Worm (Caenorhabditis elegans) whole organism, young adult: Measurements from ENCODE around the gene cyp-31A2.

Source experiments
- C17E4.6 ChIP-seq: fragments of 200-800 bp; sonication (Bioruptor generic); IDR thresholded peaks from 2 replicates; pipeline ENCODE4 v1.3.6; 2022; ENCODE audit warnings: missing genetic modification reagents, missing genetic modification characterization, missing compliant biosample characterization
- D2030.7 ChIP-seq: fragments of 200-800 bp; sonication (Bioruptor generic); IDR thresholded peaks from 2 replicates; pipeline ENCODE4 v1.3.6; 2022; ENCODE audit warnings: missing genetic modification reagents, missing genetic modification characterization, missing compliant biosample characterization
- F39B2.1 ChIP-seq: fragments of 200-800 bp; sonication (Bioruptor generic); IDR thresholded peaks from 2 replicates; pipeline ENCODE4 v1.3.6; 2022; ENCODE audit warnings: missing genetic modification reagents, missing genetic modification characterization, missing compliant biosample characterization
- F49E8.2 ChIP-seq: sonication (generic microtip); optimal IDR thresholded peaks from 3 replicates; lab custom pipeline; 2017; ENCODE audit warnings: missing genetic modification characterization, mild to moderate bottlenecking, missing compliant biosample characterization, antibody characterized with exemption, moderate library complexity; ENCODE audit not compliant: insufficient read depth
- Y53F4B.3 ChIP-seq: fragments of 200-800 bp; sonication (Bioruptor generic); IDR thresholded peaks from 2 replicates; pipeline ENCODE4 v1.3.6; 2022; ENCODE audit warnings: missing genetic modification reagents, missing genetic modification characterization, missing compliant biosample characterization
- Y53G8AR.9 ChIP-seq: fragments of 200-800 bp; sonication (Bioruptor generic); conservative IDR thresholded peaks from 2 replicates; pipeline ENCODE4 v1.3.6; 2022; ENCODE audit warnings: missing genetic modification reagents, missing genetic modification characterization, missing compliant biosample characterization
- Y67H2A.10 ChIP-seq: fragments of 200-800 bp; sonication (Bioruptor generic); conservative IDR thresholded peaks from 2 replicates; pipeline ENCODE4 v1.3.6; 2022; ENCODE audit warnings: missing genetic modification reagents, missing genetic modification characterization, missing compliant biosample characterization
- Y79H2A.3 ChIP-seq: fragments of 200-800 bp; sonication (Bioruptor generic); conservative IDR thresholded peaks from 2 replicates; pipeline ENCODE4 v1.3.6; 2022; ENCODE audit warnings: missing genetic modification reagents, missing genetic modification characterization, missing compliant biosample characterization
- Y95B8A.8 ChIP-seq: fragments of 200-800 bp; sonication (Bioruptor generic); IDR thresholded peaks from 2 replicates; pipeline ENCODE4 v1.3.6; 2022; ENCODE audit warnings: missing genetic modification reagents, missing genetic modification characterization, missing compliant biosample characterization
- ZK185.1 ChIP-seq: sonication (generic microtip); optimal IDR thresholded peaks from 2 replicates; lab custom pipeline; 2016; ENCODE audit warnings: mild to moderate bottlenecking, missing genetic modification characterization, missing compliant biosample characterization; ENCODE audit not compliant: poor library complexity, severe bottlenecking
- aptf-3 ChIP-seq: fragments of 200-800 bp; sonication (Bioruptor generic); IDR thresholded peaks from 2 replicates; pipeline ENCODE4 v1.3.6; 2022; ENCODE audit warnings: missing genetic modification characterization, missing compliant biosample characterization
- attf-3 ChIP-seq: fragments of 200-800 bp; sonication (Bioruptor generic); conservative IDR thresholded peaks from 2 replicates; pipeline ENCODE4 v1.3.6; 2022; ENCODE audit warnings: missing genetic modification reagents, missing genetic modification characterization, missing compliant biosample characterization
- attf-6 ChIP-seq: fragments of 200-800 bp; sonication (Bioruptor generic); IDR thresholded peaks from 2 replicates; pipeline ENCODE4 v1.3.6; 2022; ENCODE audit warnings: missing genetic modification reagents, missing genetic modification characterization, missing compliant biosample characterization
- cebp-1 ChIP-seq, 2 experiments: fragments of 200-800 bp in 1 of 2; sonication (Bioruptor generic) in 1 of 2; sonication (generic microtip) in 1 of 2; IDR thresholded peaks in 1 of 2; optimal IDR thresholded peaks in 1 of 2; 2 replicates each; pipeline versions ENCODE4 v1.3.6 to Lab custom; 2017 to 2022; ENCODE audit warnings: missing compliant biosample characterization in 2 of 2, missing genetic modification characterization in 2 of 2, mild to moderate bottlenecking in 1 of 2, missing genetic modification reagents in 1 of 2, moderate library complexity in 1 of 2
- cebp-2 ChIP-seq: fragments of 200-800 bp; sonication (Bioruptor generic); IDR thresholded peaks from 2 replicates; pipeline ENCODE4 v1.3.6; 2022; ENCODE audit warnings: missing genetic modification characterization, missing compliant biosample characterization
- ceh-91 ChIP-seq: fragments of 200-800 bp; sonication (Bioruptor generic); IDR thresholded peaks from 2 replicates; pipeline ENCODE4 v1.3.6; 2022; ENCODE audit warnings: missing genetic modification reagents, missing genetic modification characterization, missing compliant biosample characterization
- dox-1 ChIP-seq: fragments of 200-800 bp; sonication (Bioruptor generic); IDR thresholded peaks from 2 replicates; pipeline ENCODE4 v1.3.6; 2022; ENCODE audit warnings: missing genetic modification reagents, missing genetic modification characterization, missing compliant biosample characterization
- dpff-1 ChIP-seq: sonication (generic microtip); optimal IDR thresholded peaks from 2 replicates; lab custom pipeline; 2017; ENCODE audit warnings: mild to moderate bottlenecking, missing genetic modification characterization, missing compliant biosample characterization
- egl-44 ChIP-seq: fragments of 200-800 bp; sonication (Bioruptor generic); IDR thresholded peaks from 2 replicates; pipeline ENCODE4 v1.3.6; 2022; ENCODE audit warnings: missing genetic modification reagents, missing genetic modification characterization, missing compliant biosample characterization
- ekl-4 ChIP-seq: fragments of 200-800 bp; sonication (Bioruptor generic); IDR thresholded peaks from 2 replicates; pipeline ENCODE4 v1.3.6; 2022; ENCODE audit warnings: missing genetic modification reagents, missing genetic modification characterization, missing compliant biosample characterization
- gei-17 ChIP-seq: fragments of 200-800 bp; sonication (Bioruptor generic); optimal IDR thresholded peaks from 2 replicates; lab custom pipeline; 2018; ENCODE audit warnings: mild to moderate bottlenecking, missing genetic modification characterization, missing compliant biosample characterization
- him-1 ChIP-seq: sonication (generic microtip); optimal IDR thresholded peaks from 2 replicates; lab custom pipeline; 2016; ENCODE audit warnings: missing genotype, missing genetic modification reagents, missing genetic modification characterization, missing compliant biosample characterization
- hmg-1.2 ChIP-seq: fragments of 200-800 bp; sonication (Bioruptor generic); IDR thresholded peaks from 2 replicates; pipeline ENCODE4 v1.3.6; 2022; ENCODE audit warnings: missing genetic modification reagents, missing genetic modification characterization, missing compliant biosample characterization
- hrde-1 ChIP-seq: sonication (generic microtip); optimal IDR thresholded peaks from 2 replicates; lab custom pipeline; 2016; ENCODE audit warnings: missing genetic modification characterization, mild to moderate bottlenecking, missing compliant biosample characterization, moderate library complexity, missing genotype, missing genetic modification reagents, borderline replicate concordance
- hsf-1 ChIP-seq: fragments of 200-800 bp; sonication (Bioruptor generic); IDR thresholded peaks from 2 replicates; pipeline ENCODE4 v1.3.6; 2022; ENCODE audit warnings: missing genetic modification reagents, missing genetic modification characterization, missing compliant biosample characterization
- lin-26 ChIP-seq: fragments of 200-800 bp; sonication (Bioruptor generic); IDR thresholded peaks from 2 replicates; pipeline ENCODE4 v1.3.6; 2022; ENCODE audit warnings: missing genetic modification reagents, missing genetic modification characterization, missing compliant biosample characterization
- lin-54 ChIP-seq: fragments of 200-800 bp; sonication (Bioruptor generic); optimal IDR thresholded peaks from 2 replicates; lab custom pipeline; 2018; ENCODE audit warnings: mild to moderate bottlenecking, missing genetic modification characterization, missing compliant biosample characterization
- lsl-1 ChIP-seq: fragments of 200-800 bp; sonication (Bioruptor generic); optimal IDR thresholded peaks from 2 replicates; lab custom pipeline; 2018; ENCODE audit warnings: mild to moderate bottlenecking, missing genetic modification characterization, moderate library complexity, missing compliant biosample characterization
- madf-10 ChIP-seq: sonication (generic microtip); optimal IDR thresholded peaks from 2 replicates; lab custom pipeline; 2016; ENCODE audit warnings: mild to moderate bottlenecking, missing genetic modification characterization, missing compliant biosample characterization
- madf-3 ChIP-seq: fragments of 200-800 bp; sonication (Bioruptor generic); IDR thresholded peaks from 2 replicates; pipeline ENCODE4 v1.3.6; 2022; ENCODE audit warnings: missing genetic modification reagents, missing genetic modification characterization, missing compliant biosample characterization
- madf-6 ChIP-seq: fragments of 200-800 bp; sonication (Bioruptor generic); IDR thresholded peaks from 2 replicates; pipeline ENCODE4 v1.3.6; 2022; ENCODE audit warnings: missing genetic modification reagents, missing genetic modification characterization, missing compliant biosample characterization
- mcd-1 ChIP-seq: fragments of 200-800 bp; sonication (Bioruptor generic); IDR thresholded peaks from 2 replicates; pipeline ENCODE4 v1.3.6; 2022; ENCODE audit warnings: missing genetic modification reagents, missing genetic modification characterization, missing compliant biosample characterization
- nfya-1 ChIP-seq: sonication (generic microtip); optimal IDR thresholded peaks from 2 replicates; lab custom pipeline; 2017; ENCODE audit warnings: antibody characterized with exemption, missing compliant biosample characterization, missing genetic modification characterization, borderline replicate concordance; ENCODE audit not compliant: insufficient read depth
- nfyb-1 ChIP-seq: fragments of 200-800 bp; sonication (Bioruptor generic); IDR thresholded peaks from 2 replicates; pipeline ENCODE4 v1.3.6; 2022; ENCODE audit warnings: missing genetic modification reagents, missing genetic modification characterization, missing compliant biosample characterization
- rcor-1 ChIP-seq: fragments of 200-800 bp; sonication (Bioruptor generic); IDR thresholded peaks from 2 replicates; pipeline ENCODE4 v1.3.6; 2022; ENCODE audit warnings: missing genetic modification reagents, missing genetic modification characterization, missing compliant biosample characterization
- tbp1 ChIP-seq: fragments of 200-800 bp; sonication (Bioruptor generic); optimal IDR thresholded peaks from 2 replicates; lab custom pipeline; 2018; ENCODE audit warnings: mild to moderate bottlenecking, missing genetic modification characterization, missing compliant biosample characterization
- tlf-1 ChIP-seq: fragments of 200-800 bp; sonication (Bioruptor generic); optimal IDR thresholded peaks from 2 replicates; lab custom pipeline; 2018; ENCODE audit warnings: mild to moderate bottlenecking, missing genetic modification characterization, missing compliant biosample characterization
- xnd-1 ChIP-seq: sonication (generic microtip); optimal IDR thresholded peaks from 2 replicates; lab custom pipeline; 2016; ENCODE audit warnings: missing genotype, missing genetic modification reagents, missing genetic modification characterization, missing compliant biosample characterization
- zfh-2 ChIP-seq: fragments of 200-800 bp; sonication (Bioruptor generic); conservative IDR thresholded peaks from 2 replicates; pipeline ENCODE4 v1.3.6; 2022; ENCODE audit warnings: missing genetic modification reagents, missing genetic modification characterization, missing compliant biosample characterization
- ztf-26 ChIP-seq: sonication (generic microtip); optimal IDR thresholded peaks from 2 replicates; lab custom pipeline; 2017; ENCODE audit warnings: missing genetic modification characterization, missing compliant biosample characterization
- ztf-28 ChIP-seq: fragments of 200-800 bp; sonication (Bioruptor generic); IDR thresholded peaks from 2 replicates; pipeline ENCODE4 v1.3.6; 2022; ENCODE audit warnings: missing genetic modification reagents, missing genetic modification characterization, missing compliant biosample characterization

Gene cyp-31A2

DNA sequence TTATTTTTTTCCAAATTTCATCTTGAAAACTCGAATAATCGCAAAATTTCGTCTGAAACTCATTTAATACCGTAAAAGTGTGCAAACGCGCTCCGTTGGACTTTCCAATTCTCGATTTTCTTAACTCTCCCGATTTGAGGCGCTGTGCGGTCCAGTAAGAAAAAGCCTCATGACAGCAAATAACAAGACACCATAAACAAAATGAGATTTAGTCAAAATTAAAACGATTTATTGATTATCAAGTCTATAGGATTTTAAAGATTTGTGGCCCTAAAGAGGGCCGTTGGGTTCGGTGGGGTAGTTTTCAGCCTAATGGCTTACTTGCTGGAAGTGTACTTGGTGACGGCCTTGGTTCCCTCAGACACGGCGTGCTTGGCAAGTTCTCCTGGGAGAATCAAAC is 3.7 kb upstream of the cyp-31A2 start (continued):
- peak; percentile 17 for TF ChIP-seq F49E8.2 (tag; lab: Kevin White, UChicago)
- peak; percentile 89 for TF ChIP-seq lin-26 (GFP tag; lab: Robert Waterston, UW)
- TF ChIP-seq tbp1 (GFP tag; lab: Kevin White, UChicago), result peak; percentile 7
- TF ChIP-seq him-1 (tag; lab: Kevin White, UChicago), result peak; percentile 9
- peak; percentile 72 for TF ChIP-seq Y53G8AR.9 (GFP tag; lab: Robert Waterston, UW)
- peak; percentile 39; the same call in 1 of the 2 replicates for TF ChIP-seq attf-3 (GFP tag; lab: Robert Waterston, UW)
- 0 out of 2 replicates have a peak, but pooled peaks have one; percentile 27 for TF ChIP-seq Y67H2A.10 (GFP tag; lab: Robert Waterston, UW)
- peak; percentile 42; the same call in 1 of the 2 replicates for TF ChIP-seq hmg-1.2 (GFP tag; lab: Robert Waterston, UW)
- TF ChIP-seq lsl-1 (GFP tag; lab: Kevin White, UChicago), result peak; percentile 8
- TF ChIP-seq Y95B8A.8 (GFP tag; lab: Robert Waterston, UW), result 0 out of 2 replicates have a peak, but pooled peaks have one; percentile 58
- peak; percentile 56; the same call in 1 of the 2 replicates for TF ChIP-seq ceh-91 (GFP tag; lab: Robert Waterston, UW)
- peak; percentile 86 for TF ChIP-seq ekl-4 (GFP tag; lab: Robert Waterston, UW)
- 0 out of 2 replicates have a peak, but pooled peaks have one; percentile 31 for TF ChIP-seq madf-3
- TF ChIP-seq C17E4.6 (GFP tag; lab: Robert Waterston, UW), result 0 out of 2 replicates have a peak, but pooled peaks have one; percentile 48
- TF ChIP-seq nfyb-1 (GFP tag; lab: Robert Waterston, UW), result 0 out of 2 replicates have a peak, but pooled peaks have one; percentile 37
- peak; percentile 83 for TF ChIP-seq rcor-1 (GFP tag; lab: Robert Waterston, UW)
- TF ChIP-seq hsf-1 (GFP tag; lab: Robert Waterston, UW), result peak; percentile 72
- TF ChIP-seq cebp-2 (GFP tag; lab: Robert Waterston, UW), result 0 out of 2 replicates have a peak, but pooled peaks have one; percentile 72
- TF ChIP-seq madf-6 (GFP tag; lab: Robert Waterston, UW), result peak; percentile 84
- peak; percentile 88; the same call in 1 of the 2 replicates for TF ChIP-seq F39B2.1 (GFP tag; lab: Robert Waterston, UW)
- TF ChIP-seq Y53F4B.3, result peak; percentile 47; the same call in 1 of the 2 replicates
- TF ChIP-seq, all 124 proteins: peak for 36; not testable (repeated sequence) for 88

DNA sequence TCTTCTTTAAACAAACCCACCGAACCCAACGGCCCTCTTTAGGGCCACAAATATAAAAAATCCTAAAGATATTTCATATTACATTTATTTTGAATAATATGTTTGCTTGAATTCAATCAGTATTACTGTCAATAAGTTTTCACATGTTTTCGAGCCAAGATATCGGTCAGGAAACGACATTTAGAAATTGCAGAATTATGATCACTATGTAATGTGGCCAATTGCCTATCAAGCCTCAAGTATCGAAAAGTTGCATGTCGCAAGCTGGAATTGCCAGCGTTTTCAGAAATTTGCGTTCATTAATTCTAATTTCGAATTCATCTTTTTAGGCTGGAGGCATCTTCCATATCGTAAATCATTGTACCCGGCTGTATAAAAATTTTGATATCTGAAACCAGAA is 2.3 kb upstream of the cyp-31A2 start:
- TF ChIP-seq hmg-1.2 (GFP tag; lab: Robert Waterston, UW), result peak; percentile 37
- TF ChIP-seq xnd-1 (tag; lab: Kevin White, UChicago), result peak; percentile 35
- TF ChIP-seq nfya-1 (tag; lab: Kevin White, UChicago), result no peak
- TF ChIP-seq madf-3, result 0 out of 2 replicates have a peak, but pooled peaks have one; percentile 9
- peak; percentile 79 for TF ChIP-seq madf-6 (GFP tag; lab: Robert Waterston, UW)
- TF ChIP-seq D2030.7, result peak; percentile 45; the same call in 1 of the 2 replicates
- peak; percentile 60; the same call in 1 of the 2 replicates for TF ChIP-seq F39B2.1 (GFP tag; lab: Robert Waterston, UW)
- no peak for TF ChIP-seq ztf-26 (tag; lab: Kevin White, UChicago)
- peak; percentile 34; the same call in 1 of the 2 replicates for TF ChIP-seq mcd-1
- TF ChIP-seq dox-1 (GFP tag; lab: Robert Waterston, UW), result peak; percentile 59
- peak; percentile 21 for TF ChIP-seq tlf-1 (GFP tag; lab: Kevin White, UChicago)
- TF ChIP-seq F49E8.2 (tag; lab: Kevin White, UChicago), result peak; percentile 82
- no peak for TF ChIP-seq madf-10 (tag; lab: Kevin White, UChicago)
- TF ChIP-seq egl-44, result 0 out of 2 replicates have a peak, but pooled peaks have one; percentile 32
- TF ChIP-seq dpff-1 (tag; lab: Kevin White, UChicago), result no peak
- TF ChIP-seq ztf-28, result no peak
- TF ChIP-seq Y53G8AR.9 (GFP tag; lab: Robert Waterston, UW), result 0 out of 2 replicates have a peak, but pooled peaks have one; percentile 55
- TF ChIP-seq ZK185.1 (tag; lab: Kevin White, UChicago), result peak; percentile 11
- TF ChIP-seq hrde-1, result peak; percentile 93
- TF ChIP-seq ekl-4 (GFP tag; lab: Robert Waterston, UW), result peak; percentile 64; the same call in 1 of the 2 replicates
- TF ChIP-seq lsl-1 (GFP tag; lab: Kevin White, UChicago), result peak; percentile 1
- TF ChIP-seq lin-26 (GFP tag; lab: Robert Waterston, UW), result peak; percentile 94
- 0 out of 2 replicates have a peak, but pooled peaks have one; percentile 69 for TF ChIP-seq aptf-3
- peak; percentile 33 for TF ChIP-seq tbp1 (GFP tag; lab: Kevin White, UChicago)
- peak; percentile 26 for TF ChIP-seq lin-54
- TF ChIP-seq gei-17 (GFP tag; lab: Kevin White, UChicago), result no peak
- no peak for TF ChIP-seq cebp-1 (GFP tag; IDR thresholded peaks at IDR 0.05; lab: Robert Waterston, UW)
- peak; percentile 2 for TF ChIP-seq cebp-1 (tag; optimal IDR thresholded peaks at IDR 0.05; lab: Kevin White, UChicago)
- no peak for TF ChIP-seq zfh-2 (GFP tag; lab: Robert Waterston, UW)
- peak; percentile 46; the same call in 1 of the 2 replicates for TF ChIP-seq Y79H2A.3 (GFP tag; lab: Robert Waterston, UW)
- TF ChIP-seq Y95B8A.8 (GFP tag; lab: Robert Waterston, UW), result peak; percentile 71; the same call in 1 of the 2 replicates
- TF ChIP-seq attf-6, result peak; percentile 56
